Worm (Caenorhabditis elegans): ENCODE results near the gene cnc-1.

cnc-1 gene

ce11 chrV:1438205-1438604 lies 5.9 kb downstream of the cnc-1 start:
- TF ChIP-seq K02D7.2 (tag; optimal IDR thresholded peaks at IDR 0.05) (no peak), nfya-1 (tag; optimal IDR thresholded peaks at IDR 0.05) (no peak), ceh-34 (tag; optimal IDR thresholded peaks at IDR 0.05) (no peak), hlh-8 (tag; optimal IDR thresholded peaks at IDR 0.05) (no peak), pha-4 (tag; optimal IDR thresholded peaks at IDR 0.05) (no peak), tbx-2 (tag; optimal IDR thresholded peaks at IDR 0.05) (no peak), ceh-45 (GFP tag; IDR thresholded peaks at IDR 0.05) (no peak), ref-2 (tag; optimal IDR thresholded peaks at IDR 0.05) (no peak), C08G9.2 (tag; optimal IDR thresholded peaks at IDR 0.05) (no peak), ceh-22 (tag; optimal IDR thresholded peaks at IDR 0.05) (no peak), nhr-11 (tag; optimal IDR thresholded peaks at IDR 0.05) (no peak), ztf-16 (tag; optimal IDR thresholded peaks at IDR 0.05) (no peak), K09A11.1 (tag; optimal IDR thresholded peaks at IDR 0.05; ENCODE audit: insufficient read depth) (no peak), pax-1 (tag; optimal IDR thresholded peaks at IDR 0.05) (no peak), ceh-19 (GFP tag; optimal IDR thresholded peaks at IDR 0.05) (no peak), ceh-48 (tag; optimal IDR thresholded peaks at IDR 0.05) (no peak), fax-1 (tag; optimal IDR thresholded peaks at IDR 0.05) (no peak), Y22D7AL.16 (tag; optimal IDR thresholded peaks at IDR 0.05) (no peak), syd-9 (tag; optimal IDR thresholded peaks at IDR 0.05) (no peak), pat-9 (tag; optimal IDR thresholded peaks at IDR 0.05) (no peak)

ce11 chrV:1435106-1435505 lies 9.0 kb downstream of the cnc-1 start:
- TF ChIP-seq fkh-6 (tag; optimal IDR thresholded peaks at IDR 0.05) (no peak), unc-42 (tag; optimal IDR thresholded peaks at IDR 0.05) (no peak), hlh-6 (tag; optimal IDR thresholded peaks at IDR 0.05) (no peak), ceh-34 (tag; optimal IDR thresholded peaks at IDR 0.05) (no peak), gmeb-2 (tag; optimal IDR thresholded peaks at IDR 0.05) (no peak), pha-2 (tag; optimal IDR thresholded peaks at IDR 0.05) (no peak), ref-2 (tag; optimal IDR thresholded peaks at IDR 0.05) (no peak), C38D4.7 (GFP tag; optimal IDR thresholded peaks at IDR 0.05) (no peak), sox-2 (GFP tag; IDR thresholded peaks at IDR 0.05) (no peak), ceh-22 (tag; optimal IDR thresholded peaks at IDR 0.05) (no peak), pros-1 (tag; optimal IDR thresholded peaks at IDR 0.05) (no peak), pag-3 (tag; optimal IDR thresholded peaks at IDR 0.05; ENCODE audit: borderline replicate concordance) (no peak), fax-1 (tag; optimal IDR thresholded peaks at IDR 0.05) (no peak), F13H6.1 (tag; optimal IDR thresholded peaks at IDR 0.05) (no peak)

ce11 chrV:1434398-1434797 lies 9.7 kb downstream of the cnc-1 start:
- TF ChIP-seq tbx-7 (tag; optimal IDR thresholded peaks at IDR 0.05), result no peak
- TF ChIP-seq pha-4 (tag; optimal IDR thresholded peaks at IDR 0.05), result no peak
- no peak for TF ChIP-seq hlh-15 (tag; optimal IDR thresholded peaks at IDR 0.05)
- TF ChIP-seq madf-2 (tag; optimal IDR thresholded peaks at IDR 0.05), result no peak
- TF ChIP-seq odd-2 (tag; optimal IDR thresholded peaks at IDR 0.05), result no peak
- no peak for TF ChIP-seq ceh-6 (GFP tag; optimal IDR thresholded peaks at IDR 0.05)
- TF ChIP-seq ceh-31 (tag; optimal IDR thresholded peaks at IDR 0.05), result no peak
- TF ChIP-seq sox-4 (tag; optimal IDR thresholded peaks at IDR 0.05), result no peak
- TF ChIP-seq ceh-9 (tag; optimal IDR thresholded peaks at IDR 0.05), result no peak
- TF ChIP-seq ceh-19 (GFP tag; optimal IDR thresholded peaks at IDR 0.05), result no peak
- no peak for TF ChIP-seq pat-9 (tag; optimal IDR thresholded peaks at IDR 0.05)
- TF ChIP-seq unc-86 (tag; optimal IDR thresholded peaks at IDR 0.05), result no peak
- TF ChIP-seq ahr-1 (tag; optimal IDR thresholded peaks at IDR 0.05), result no peak
- TF ChIP-seq ama-1 (optimal IDR thresholded peaks at IDR 0.05), result no peak

Measured in whole organism, late embryonic.